Fruit fly (Drosophila melanogaster) whole organism: ENCODE results near the gene CG44532.

Source experiments
- Dll ChIP-seq: fragments of >200 bp; optimal IDR thresholded peaks from 2 replicates; lab custom pipeline; 2017
- pan ChIP-seq: fragments of >200 bp; optimal IDR thresholded peaks from 2 replicates; lab custom pipeline; 2017
- psq ChIP-seq: fragments of >200 bp; optimal IDR thresholded peaks from 2 replicates; lab custom pipeline; 2017

dm6 chrX:9139138-9139537 lies 22.8 kb upstream of the CG44532 start:
- TF ChIP-seq Dll (lab: Kevin White, UChicago) (no peak), pan (lab: Kevin White, UChicago) (no peak), psq (no peak)
